Fruit fly (Drosophila melanogaster): ENCODE measurements around the gene Ptip.

Gene Ptip

DNA sequence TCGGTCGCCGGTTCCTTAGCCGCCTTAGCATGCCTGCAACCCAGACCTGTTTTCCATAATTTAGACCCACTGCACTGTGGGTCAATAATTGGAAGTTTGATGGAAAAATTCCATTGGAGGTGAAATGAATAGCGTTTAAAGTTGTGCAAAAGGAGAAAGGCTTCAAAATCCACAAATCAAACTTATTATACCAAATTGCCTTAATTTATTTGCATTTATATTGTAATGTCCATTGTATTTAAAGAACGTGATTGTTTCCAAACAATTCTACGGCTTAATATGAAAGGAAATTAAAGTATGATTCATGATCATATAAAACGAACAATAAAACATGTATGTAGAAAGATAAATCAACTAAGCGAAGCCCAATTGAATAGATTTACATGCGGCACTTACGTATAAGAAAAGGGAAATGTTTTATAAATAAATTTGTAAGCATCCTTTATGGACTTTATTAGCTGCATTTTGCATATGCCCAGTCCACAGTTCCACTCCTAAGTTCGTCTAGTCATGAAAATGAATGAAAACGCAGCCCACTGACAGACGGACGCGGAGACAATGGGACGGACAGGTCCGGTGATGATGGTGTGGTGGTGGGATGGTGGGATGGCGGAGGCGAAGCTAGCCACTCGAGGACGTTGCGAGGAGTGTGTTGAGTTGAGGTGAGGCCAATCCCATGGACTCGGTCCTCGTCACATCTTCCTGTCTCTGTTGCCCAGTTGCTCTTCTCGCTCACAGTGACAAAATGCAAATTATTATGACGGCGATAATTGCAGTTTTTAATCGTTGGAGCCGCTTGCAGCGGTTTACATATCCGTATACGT, 34.5 kb upstream of the Ptip start (continued):
- no peak for TF ChIP-seq CG3995 (GFP tag; optimal IDR thresholded peaks at IDR 0.05)
- no peak for TF ChIP-seq CG4730 (GFP tag; IDR thresholded peaks at IDR 0.05)

DNA sequence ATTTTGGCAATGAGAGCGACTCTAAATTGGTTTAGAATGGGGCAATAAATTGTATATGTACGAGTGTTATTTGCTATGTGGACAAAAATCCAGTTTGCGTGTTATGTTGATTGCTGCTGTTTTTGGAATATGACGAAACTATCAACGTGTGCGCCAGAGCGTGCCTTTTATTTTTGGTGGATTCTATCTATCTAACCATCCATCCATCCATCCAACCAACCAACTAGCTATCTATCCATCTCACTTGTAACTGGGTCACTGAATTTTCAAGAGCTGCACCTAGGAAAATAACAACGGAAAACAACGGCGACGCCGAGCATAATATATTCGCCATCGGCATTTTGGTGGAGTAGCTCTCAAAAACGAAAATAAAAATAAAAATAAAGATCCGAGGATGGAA, 33.8 kb upstream of the Ptip start:
- TF ChIP-seq Asciz (GFP tag; optimal IDR thresholded peaks at IDR 0.05): no peak
- TF ChIP-seq CG8281 (tag; optimal IDR thresholded peaks at IDR 0.05): peak; percentile 94
- TF ChIP-seq HmgD (GFP tag; optimal IDR thresholded peaks at IDR 0.05): no peak
- peak; percentile 55 for TF ChIP-seq sd (tag; optimal IDR thresholded peaks at IDR 0.05)
- TF ChIP-seq sens (GFP tag): peak; percentile 37
- no peak for TF ChIP-seq CG31365 (tag; optimal IDR thresholded peaks at IDR 0.05)
- no peak for TF ChIP-seq Rx (GFP tag; IDR thresholded peaks at IDR 0.05)
- no peak for TF ChIP-seq cwo (GFP tag; optimal IDR thresholded peaks at IDR 0.05)
- no peak for TF ChIP-seq HmgZ (tag; optimal IDR thresholded peaks at IDR 0.05)

DNA sequence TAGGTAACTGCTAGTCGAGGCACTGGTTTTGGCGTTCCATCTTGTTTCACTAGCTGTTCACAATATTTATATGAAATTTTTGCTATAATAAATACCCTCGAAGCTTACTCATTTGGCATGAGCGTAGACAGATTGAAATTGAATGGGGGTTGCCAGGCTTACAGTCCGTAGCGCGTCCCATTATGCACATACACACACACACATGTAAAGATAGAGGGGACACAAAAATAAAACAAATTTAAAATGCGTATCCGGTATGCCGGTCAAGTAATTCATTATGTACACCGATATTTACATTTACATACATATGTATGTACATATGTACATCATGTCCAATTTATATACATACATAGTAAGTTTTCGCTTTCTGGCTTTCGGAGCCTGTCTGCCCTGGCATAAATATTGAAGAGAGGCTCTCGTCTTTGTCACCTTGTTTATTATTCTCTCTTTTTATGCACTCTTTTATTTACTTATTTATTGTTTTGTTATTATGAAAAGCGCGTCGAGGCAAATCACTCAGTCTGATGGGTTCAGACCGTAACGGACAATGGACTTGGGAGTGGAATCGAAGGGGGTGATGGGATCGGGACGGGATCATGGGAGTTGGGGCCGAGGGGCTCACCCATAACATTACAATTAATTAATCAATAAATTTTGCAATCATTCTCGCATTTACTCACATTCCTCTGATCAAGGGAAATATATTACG, 30.5 kb upstream of the Ptip start:
- TF ChIP-seq CG14014 (GFP tag; IDR thresholded peaks at IDR 0.05) (no peak), CG8290 (GFP tag; optimal IDR thresholded peaks at IDR 0.05) (no peak), CG8290 (tag; optimal IDR thresholded peaks at IDR 0.05) (peak in 1 of 2 experiments; percentile 7), Dip3 (GFP tag; optimal IDR thresholded peaks at IDR 0.05) (peak; percentile 1), CHES-1-like (GFP tag; optimal IDR thresholded peaks at IDR 0.05) (no peak), lov (optimal IDR thresholded peaks at IDR 0.05) (no peak), lov (GFP tag; IDR thresholded peaks at IDR 0.05) (no peak), NC2β (GFP tag; optimal IDR thresholded peaks at IDR 0.05) (no peak), tx (GFP tag; optimal IDR thresholded peaks at IDR 0.05) (no peak), CG2889 (GFP tag; IDR thresholded peaks at IDR 0.05) (no peak), Taf1 (GFP tag; IDR thresholded peaks at IDR 0.05) (no peak), Vsx1 (GFP tag; optimal IDR thresholded peaks at IDR 0.05) (no peak), Dip2 (GFP tag; IDR thresholded peaks at IDR 0.05) (no peak), her (GFP tag; optimal IDR thresholded peaks at IDR 0.05) (no peak), Hey (tag; optimal IDR thresholded peaks at IDR 0.05) (no peak), CG12071 (GFP tag; optimal IDR thresholded peaks at IDR 0.05) (no peak), cas (GFP tag; IDR thresholded peaks at IDR 0.05) (no peak), row (GFP tag; IDR thresholded peaks at IDR 0.05) (no peak), CG2202 (tag; optimal IDR thresholded peaks at IDR 0.05) (no peak), CG9932 (GFP tag; IDR thresholded peaks at IDR 0.05) (no peak), Med (GFP tag) (peak; percentile 75), CG3838 (GFP tag; optimal IDR thresholded peaks at IDR 0.05) (no peak), CG4360 (GFP tag; IDR thresholded peaks at IDR 0.05) (no peak), bsh (GFP tag; optimal IDR thresholded peaks at IDR 0.05) (no peak), Nf-YB (GFP tag; optimal IDR thresholded peaks at IDR 0.05) (no peak), ewg (GFP tag; optimal IDR thresholded peaks at IDR 0.05) (no peak), CG8765 (GFP tag; IDR thresholded peaks at IDR 0.05) (no peak), bowl (GFP tag; IDR thresholded peaks at IDR 0.05) (no peak), CG15011 (GFP tag; optimal IDR thresholded peaks at IDR 0.05) (no peak), CG16813 (GFP tag; IDR thresholded peaks at IDR 0.05; ENCODE audit: partially characterized antibody) (no peak), CG15269 (tag; optimal IDR thresholded peaks at IDR 0.05) (no peak), Scr (GFP tag; IDR thresholded peaks at IDR 0.05; ENCODE audit: partially characterized antibody) (no peak), CG10462 (GFP tag; optimal IDR thresholded peaks at IDR 0.05) (no peak), ap (GFP tag; IDR thresholded peaks at IDR 0.05) (no peak), danr (GFP tag; IDR thresholded peaks at IDR 0.05) (no peak), Ravus (GFP tag; IDR thresholded peaks at IDR 0.05) (no peak)
